Worm (Caenorhabditis elegans) whole organism, L3 larva: Measurements from ENCODE around the gene D1086.6.

Experiments used
- R02D3.7 ChIP-seq: fragments of 150-350 bp; optimal IDR thresholded peaks from 2 replicates; lab custom pipeline; 2014; ENCODE audit warnings: missing biosample characterization, missing genetic modification characterization
- ZK546.5 ChIP-seq: sonication (generic microtip); optimal IDR thresholded peaks from 2 replicates; lab custom pipeline; 2017; ENCODE audit warnings: missing biosample characterization, missing genetic modification characterization
- aly-2 ChIP-seq: fragments of 150-350 bp; optimal IDR thresholded peaks from 2 replicates; lab custom pipeline; 2014; ENCODE audit warnings: missing biosample characterization, missing genetic modification characterization
- ama-1 ChIP-seq: fragments of 150-350 bp; optimal IDR thresholded peaks from 2 replicates; lab custom pipeline; 2018
- ceh-16 ChIP-seq: sonication (generic microtip); optimal IDR thresholded peaks from 2 replicates; lab custom pipeline; 2017; ENCODE audit warnings: missing biosample characterization, missing genetic modification characterization
- ceh-9 ChIP-seq: sonication (generic microtip); optimal IDR thresholded peaks from 2 replicates; lab custom pipeline; 2018; ENCODE audit warnings: missing biosample characterization, missing genetic modification characterization
- egl-27 ChIP-seq: sonication (generic microtip); optimal IDR thresholded peaks from 4 replicates; lab custom pipeline; 2017; ENCODE audit warnings: missing biosample characterization, missing genetic modification reagents, missing genetic modification characterization
- elt-2 ChIP-seq: sonication (generic microtip); optimal IDR thresholded peaks from 2 replicates; lab custom pipeline; 2016; ENCODE audit warnings: missing genetic modification reagents, mild to moderate bottlenecking, missing genetic modification characterization, missing compliant biosample characterization
- eor-1 ChIP-seq, 2 experiments: fragments of 150-350 bp; optimal IDR thresholded peaks; 2 replicates each; lab custom pipeline; 2014 to 2018; ENCODE audit warnings: missing biosample characterization in 2 of 2, missing genetic modification characterization in 2 of 2
- fkh-10 ChIP-seq: sonication (generic microtip); optimal IDR thresholded peaks from 2 replicates; lab custom pipeline; 2017; ENCODE audit warnings: missing biosample characterization, missing genetic modification reagents, missing genetic modification characterization
- fkh-2 ChIP-seq: fragments of 150-350 bp; optimal IDR thresholded peaks from 2 replicates; lab custom pipeline; 2014; ENCODE audit warnings: missing biosample characterization, missing genetic modification reagents, missing genetic modification characterization
- hmg-11 ChIP-seq: sonication (generic microtip); optimal IDR thresholded peaks from 2 replicates; lab custom pipeline; 2016; ENCODE audit warnings: missing genetic modification characterization, missing compliant biosample characterization
- jun-1 ChIP-seq: fragments of 150-350 bp; optimal IDR thresholded peaks from 2 replicates; lab custom pipeline; 2014; ENCODE audit warnings: missing biosample characterization, missing genetic modification reagents, missing genetic modification characterization
- lin-39 ChIP-seq: fragments of 150-350 bp; optimal IDR thresholded peaks from 2 replicates; lab custom pipeline; 2018; ENCODE audit warnings: missing biosample characterization, missing genetic modification reagents, missing genetic modification characterization
- lsy-12 ChIP-seq: sonication (generic microtip); optimal IDR thresholded peaks from 2 replicates; lab custom pipeline; 2016; ENCODE audit warnings: mild to moderate bottlenecking, missing genetic modification characterization, missing compliant biosample characterization
- mdl-1 ChIP-seq: fragments of 150-350 bp; optimal IDR thresholded peaks from 2 replicates; lab custom pipeline; 2014; ENCODE audit warnings: missing biosample characterization, missing genetic modification characterization
- mml-1 ChIP-seq: fragments of 150-350 bp; sonication (generic microtip); optimal IDR thresholded peaks from 3 replicates; lab custom pipeline; 2014; ENCODE audit warnings: missing biosample characterization, missing genetic modification characterization
- nfya-1 ChIP-seq: sonication (generic microtip); optimal IDR thresholded peaks from 2 replicates; lab custom pipeline; 2017; ENCODE audit warnings: missing genetic modification characterization, mild to moderate bottlenecking, missing compliant biosample characterization, antibody characterized with exemption, moderate library complexity; ENCODE audit not compliant: insufficient read depth
- nhr-12 ChIP-seq: fragments of 150-350 bp; optimal IDR thresholded peaks from 2 replicates; lab custom pipeline; 2014; ENCODE audit warnings: missing biosample characterization, missing genetic modification characterization
- nhr-25 ChIP-seq: sonication (generic microtip); optimal IDR thresholded peaks from 2 replicates; lab custom pipeline; 2017; ENCODE audit warnings: missing biosample characterization, missing genetic modification characterization
- nhr-43 ChIP-seq: sonication (generic microtip); optimal IDR thresholded peaks from 2 replicates; lab custom pipeline; 2016; ENCODE audit warnings: mild to moderate bottlenecking, missing genetic modification characterization, missing compliant biosample characterization; ENCODE audit not compliant: poor library complexity, severe bottlenecking
- nhr-67 ChIP-seq: fragments of 150-350 bp; optimal IDR thresholded peaks from 2 replicates; lab custom pipeline; 2014; ENCODE audit warnings: missing biosample characterization, missing genetic modification characterization
- nhr-76 ChIP-seq: fragments of 150-350 bp; sonication (generic microtip); optimal IDR thresholded peaks from 5 replicates; lab custom pipeline; 2014; ENCODE audit warnings: missing biosample characterization, missing genetic modification characterization
- nhr-77 ChIP-seq: fragments of 150-350 bp; optimal IDR thresholded peaks from 2 replicates; lab custom pipeline; 2014; ENCODE audit warnings: missing biosample characterization, missing genetic modification characterization
- pha-4 ChIP-seq: fragments of 150-350 bp; optimal IDR thresholded peaks from 2 replicates; lab custom pipeline; 2014; ENCODE audit warnings: missing biosample characterization, missing genetic modification reagents, missing genetic modification characterization
- pqm-1 ChIP-seq: fragments of 150-350 bp; optimal IDR thresholded peaks from 2 replicates; lab custom pipeline; 2017; ENCODE audit warnings: missing biosample characterization, missing genetic modification characterization, inconsistent platforms
- sea-2 ChIP-seq: fragments of 150-350 bp; sonication (generic microtip); optimal IDR thresholded peaks from 4 replicates; lab custom pipeline; 2014; ENCODE audit warnings: missing biosample characterization, missing genetic modification reagents, missing genetic modification characterization
- snpc-4 ChIP-seq: fragments of 150-350 bp; optimal IDR thresholded peaks from 2 replicates; lab custom pipeline; 2014; ENCODE audit warnings: missing biosample characterization, missing genetic modification characterization
- unc-39 ChIP-seq: sonication (generic microtip); optimal IDR thresholded peaks from 4 replicates; lab custom pipeline; 2017; ENCODE audit warnings: missing biosample characterization, missing genetic modification characterization
- zag-1 ChIP-seq: fragments of 150-350 bp; optimal IDR thresholded peaks from 2 replicates; lab custom pipeline; 2014; ENCODE audit warnings: missing biosample characterization, missing genetic modification characterization
- ztf-4 ChIP-seq: fragments of 150-350 bp; optimal IDR thresholded peaks from 2 replicates; lab custom pipeline; 2014; ENCODE audit warnings: missing biosample characterization, missing genetic modification characterization

The D1086.6 gene

ce11 chrV:14120674-14121073, 41.1 kb downstream of the D1086.6 start:
- no peak for TF ChIP-seq snpc-4 (tag; lab: Kevin White, UChicago)
- no peak for TF ChIP-seq aly-2
- no peak for TF ChIP-seq ztf-4 (tag; lab: Kevin White, UChicago)
- TF ChIP-seq jun-1 (tag; lab: Kevin White, UChicago), result no peak
- TF ChIP-seq ama-1 (lab: Kevin White, UChicago), result no peak
- no peak for TF ChIP-seq nhr-76 (tag; lab: Kevin White, UChicago)
- TF ChIP-seq zag-1 (tag; lab: Kevin White, UChicago), result no peak
- no peak for TF ChIP-seq ZK546.5
- TF ChIP-seq elt-2 (tag; lab: Kevin White, UChicago), result no peak
- TF ChIP-seq nhr-67 (tag; lab: Kevin White, UChicago), result no peak
- TF ChIP-seq egl-27, result no peak

DNA sequence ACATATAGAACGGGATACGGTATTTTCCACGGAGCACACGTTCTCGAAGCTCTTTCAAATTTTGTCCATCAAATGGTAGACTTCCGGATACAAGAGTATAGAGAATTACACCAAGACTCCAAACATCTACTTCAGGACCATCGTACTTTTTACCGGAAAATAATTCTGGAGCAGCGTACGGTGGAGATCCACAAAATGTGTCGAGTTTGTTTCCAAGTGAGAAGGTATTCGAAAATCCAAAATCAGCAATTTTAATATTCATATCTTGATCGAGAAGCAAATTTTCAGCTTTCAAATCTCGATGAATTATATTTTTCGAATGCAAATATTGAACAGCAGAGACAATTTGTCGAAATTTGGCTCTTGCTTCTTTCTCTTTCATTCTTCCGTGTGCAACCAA, 43.6 kb downstream of the D1086.6 start:
- TF ChIP-seq pha-4 (tag; lab: Kevin White, UChicago), result no peak
- no peak for TF ChIP-seq mdl-1 (tag; lab: Kevin White, UChicago)
- no peak for TF ChIP-seq unc-39
- TF ChIP-seq nhr-77, result no peak
- TF ChIP-seq R02D3.7 (tag; lab: Kevin White, UChicago), result no peak
- TF ChIP-seq nhr-43 (tag; lab: Kevin White, UChicago), result no peak
- no peak for TF ChIP-seq elt-2 (tag; lab: Kevin White, UChicago)
- no peak for TF ChIP-seq nhr-25 (tag; lab: Kevin White, UChicago)
- TF ChIP-seq mml-1 (tag; lab: Kevin White, UChicago), result no peak
- no peak for TF ChIP-seq eor-1 (tag; optimal IDR thresholded peaks at IDR 0.05; lab: Kevin White, UChicago)
- TF ChIP-seq nhr-12 (tag; lab: Kevin White, UChicago), result no peak
- no peak for TF ChIP-seq lsy-12 (tag; lab: Kevin White, UChicago)
- TF ChIP-seq ZK546.5, result no peak

ce11 chrV:14126341-14126924, 46.8 kb downstream of the D1086.6 start:
- no peak for TF ChIP-seq ztf-4 (tag; lab: Kevin White, UChicago)
- peak; percentile 13 for TF ChIP-seq hmg-11 (tag; lab: Kevin White, UChicago)
- TF ChIP-seq pqm-1 (tag; lab: Kevin White, UChicago), result no peak
- no peak for TF ChIP-seq ZK546.5
- no peak for TF ChIP-seq ceh-9 (tag; lab: Kevin White, UChicago)
- peak; percentile 27 for TF ChIP-seq lin-39
- no peak for TF ChIP-seq jun-1 (tag; lab: Kevin White, UChicago)
- TF ChIP-seq ceh-16, result no peak

DNA sequence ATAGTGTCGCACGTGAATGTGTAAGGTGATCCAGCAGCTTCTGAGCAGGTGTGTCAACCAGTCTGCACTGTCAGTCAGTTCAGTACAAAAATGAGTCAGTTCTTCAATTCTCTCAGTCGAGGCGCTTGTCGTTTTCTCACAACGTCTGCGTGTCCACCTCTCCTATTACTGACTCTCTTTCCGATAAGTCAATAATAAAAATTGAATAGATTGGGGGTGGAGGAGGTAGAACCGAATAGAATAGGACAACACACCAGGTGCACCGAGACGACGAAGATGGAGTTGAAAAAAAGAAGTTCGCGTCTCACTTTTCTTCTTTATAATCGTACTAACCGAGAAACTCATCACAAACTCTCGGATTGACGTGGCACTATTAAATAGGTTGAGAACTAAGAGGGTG, 48.2 kb downstream of the D1086.6 start:
- TF ChIP-seq nhr-12 (tag; lab: Kevin White, UChicago) (no peak), egl-27 (no peak), nfya-1 (tag; lab: Kevin White, UChicago) (no peak), pha-4 (tag; lab: Kevin White, UChicago) (peak; percentile 72), elt-2 (tag; lab: Kevin White, UChicago) (peak; percentile 47), R02D3.7 (tag; lab: Kevin White, UChicago) (no peak), sea-2 (GFP tag; lab: Kevin White, UChicago) (no peak), fkh-10 (GFP tag; lab: Kevin White, UChicago) (no peak), mdl-1 (tag; lab: Kevin White, UChicago) (no peak), jun-1 (tag; lab: Kevin White, UChicago) (no peak), nhr-77 (no peak)

DNA sequence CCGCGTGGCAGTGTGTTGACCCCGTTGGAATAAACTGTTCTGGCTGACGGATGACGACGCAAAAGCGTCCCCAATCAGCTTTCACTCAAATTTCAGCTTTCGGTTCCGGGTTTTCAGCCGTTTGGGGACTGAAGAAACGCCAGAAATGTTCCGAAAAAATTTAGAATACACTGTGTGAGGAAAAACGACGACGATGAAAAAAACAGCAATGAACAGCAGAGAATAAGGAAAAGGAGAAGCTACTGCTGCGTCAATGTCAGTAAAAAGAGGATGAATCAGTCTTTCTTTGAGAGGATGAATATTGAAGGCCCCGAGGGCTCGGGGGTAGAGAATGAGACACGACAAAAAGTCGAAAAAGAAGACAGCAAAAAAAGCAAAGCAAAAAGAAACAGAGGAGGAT, 49.3 kb downstream of the D1086.6 start:
- no peak for TF ChIP-seq fkh-10 (GFP tag; lab: Kevin White, UChicago)

DNA sequence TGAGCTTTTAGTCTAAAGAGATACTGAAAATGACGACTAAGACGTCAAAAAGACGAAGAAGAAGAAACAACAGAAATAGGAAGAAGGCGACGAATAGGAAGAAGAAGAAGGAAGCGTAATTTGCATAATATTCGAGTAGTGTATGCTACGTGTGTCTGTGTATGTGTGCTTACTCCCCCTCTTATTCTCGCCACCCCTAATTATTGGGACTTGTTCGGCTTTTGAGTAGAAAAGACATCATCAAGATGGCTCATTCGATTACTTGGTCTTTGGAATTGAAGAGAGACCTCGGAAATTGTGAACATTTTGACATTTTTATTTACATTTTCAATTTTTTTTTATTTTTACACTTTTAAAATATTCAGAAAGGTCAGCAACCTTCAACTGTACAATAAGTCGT, 50.6 kb downstream of the D1086.6 start:
- TF ChIP-seq nhr-25 (tag; lab: Kevin White, UChicago) (no peak), fkh-2 (tag; lab: Kevin White, UChicago) (no peak)
